Worm (Caenorhabditis elegans) whole organism, mixed stage, embryonic: ENCODE data around the gene rnp-7.

Experiments
- bed-3 ChIP-seq: fragments of 200-800 bp; sonication (Bioruptor generic); optimal IDR thresholded peaks from 3 replicates; lab custom pipeline; 2018; ENCODE audit warnings: mild to moderate bottlenecking, missing genetic modification characterization, moderate library complexity, missing compliant biosample characterization
- blmp-1 ChIP-seq: fragments of 150-350 bp; optimal IDR thresholded peaks from 2 replicates; lab custom pipeline; 2014; ENCODE audit warnings: missing biosample characterization, missing genetic modification characterization
- ceh-39 ChIP-seq: fragments of 150-350 bp; optimal IDR thresholded peaks from 2 replicates; lab custom pipeline; 2014; ENCODE audit warnings: missing biosample characterization, missing genetic modification characterization
- ceh-43 ChIP-seq: fragments of 200-800 bp; sonication (Bioruptor generic); optimal IDR thresholded peaks from 2 replicates; lab custom pipeline; 2018; ENCODE audit warnings: mild to moderate bottlenecking, missing genetic modification characterization, moderate library complexity, missing compliant biosample characterization
- ces-1 ChIP-seq: fragments of 150-350 bp; optimal IDR thresholded peaks from 2 replicates; lab custom pipeline; 2014; ENCODE audit warnings: missing biosample characterization, missing genetic modification reagents, missing genetic modification characterization
- cnd-1 ChIP-seq: fragments of 200-800 bp; sonication (Bioruptor generic); optimal IDR thresholded peaks from 2 replicates; lab custom pipeline; 2018; ENCODE audit warnings: mild to moderate bottlenecking, missing genetic modification characterization, missing compliant biosample characterization
- elt-3 ChIP-seq: fragments of 150-350 bp; optimal IDR thresholded peaks from 2 replicates; lab custom pipeline; 2014; ENCODE audit warnings: missing biosample characterization, missing genetic modification characterization
- flh-1 ChIP-seq: fragments of 200-800 bp; sonication (Bioruptor generic); optimal IDR thresholded peaks from 2 replicates; lab custom pipeline; 2018; ENCODE audit warnings: mild to moderate bottlenecking, missing genetic modification characterization, moderate library complexity, missing compliant biosample characterization
- ham-2 ChIP-seq: fragments of 200-800 bp; sonication (Bioruptor generic); optimal IDR thresholded peaks from 2 replicates; lab custom pipeline; 2018; ENCODE audit warnings: mild to moderate bottlenecking, missing genetic modification characterization, missing compliant biosample characterization
- hlh-1 ChIP-seq: fragments of 150-350 bp; optimal IDR thresholded peaks from 2 replicates; lab custom pipeline; 2014; ENCODE audit warnings: missing biosample characterization, missing genetic modification reagents, missing genetic modification characterization
- lin-13 ChIP-seq: fragments of 150-350 bp; optimal IDR thresholded peaks from 2 replicates; lab custom pipeline; 2014; ENCODE audit warnings: missing biosample characterization, missing genetic modification characterization
- lin-32 ChIP-seq: fragments of 200-800 bp; sonication (Bioruptor generic); optimal IDR thresholded peaks from 2 replicates; lab custom pipeline; 2018; ENCODE audit warnings: mild to moderate bottlenecking, missing genetic modification characterization, missing compliant biosample characterization
- lsy-2 ChIP-seq: fragments of 150-350 bp; optimal IDR thresholded peaks from 2 replicates; lab custom pipeline; 2014; ENCODE audit warnings: missing biosample characterization, missing genetic modification characterization
- mab-5 ChIP-seq: fragments of 150-350 bp; optimal IDR thresholded peaks from 2 replicates; lab custom pipeline; 2014; ENCODE audit warnings: missing biosample characterization, missing genetic modification characterization
- mep-1 ChIP-seq: fragments of 150-350 bp; optimal IDR thresholded peaks from 2 replicates; lab custom pipeline; 2017; ENCODE audit warnings: missing biosample characterization, missing genetic modification reagents, missing genetic modification characterization, inconsistent platforms
- mls-2 ChIP-seq: sonication (generic microtip); optimal IDR thresholded peaks from 2 replicates; lab custom pipeline; 2016; ENCODE audit warnings: mild to moderate bottlenecking, missing genetic modification characterization, moderate library complexity, missing compliant biosample characterization
- nhr-12 ChIP-seq: fragments of 150-350 bp; optimal IDR thresholded peaks from 2 replicates; lab custom pipeline; 2014; ENCODE audit warnings: missing biosample characterization, missing genetic modification characterization
- nhr-2 ChIP-seq: fragments of 150-350 bp; optimal IDR thresholded peaks from 2 replicates; lab custom pipeline; 2014; ENCODE audit warnings: missing biosample characterization, missing genetic modification characterization
- nhr-237 ChIP-seq: fragments of 150-350 bp; optimal IDR thresholded peaks from 2 replicates; lab custom pipeline; 2014; ENCODE audit warnings: missing biosample characterization, missing genetic modification characterization
- nhr-28 ChIP-seq: fragments of 150-350 bp; optimal IDR thresholded peaks from 2 replicates; lab custom pipeline; 2014; ENCODE audit warnings: missing biosample characterization, missing genetic modification characterization
- nhr-76 ChIP-seq: sonication (generic microtip); optimal IDR thresholded peaks from 2 replicates; lab custom pipeline; 2017; ENCODE audit warnings: missing biosample characterization, missing genetic modification characterization
- pha-4 ChIP-seq: fragments of 150-350 bp; optimal IDR thresholded peaks from 2 replicates; lab custom pipeline; 2018; ENCODE audit warnings: missing biosample characterization, missing genetic modification reagents, missing genetic modification characterization
- sem-2 ChIP-seq: fragments of 200-800 bp; sonication (Bioruptor generic); optimal IDR thresholded peaks from 2 replicates; lab custom pipeline; 2018; ENCODE audit warnings: mild to moderate bottlenecking, missing genetic modification characterization, missing compliant biosample characterization
- snpc-4 ChIP-seq: fragments of 150-350 bp; optimal IDR thresholded peaks from 2 replicates; lab custom pipeline; 2014; ENCODE audit warnings: missing biosample characterization, missing genetic modification characterization
- sptf-1 ChIP-seq: sonication (generic microtip); optimal IDR thresholded peaks from 2 replicates; lab custom pipeline; 2017; ENCODE audit warnings: mild to moderate bottlenecking, missing genetic modification characterization, moderate library complexity, missing compliant biosample characterization
- tbx-8 ChIP-seq: fragments of 200-800 bp; sonication (Bioruptor generic); optimal IDR thresholded peaks from 2 replicates; lab custom pipeline; 2018; ENCODE audit warnings: mild to moderate bottlenecking, missing genetic modification characterization, moderate library complexity, missing compliant biosample characterization
- unc-120 ChIP-seq: sonication (generic microtip); optimal IDR thresholded peaks from 2 replicates; lab custom pipeline; 2017; ENCODE audit warnings: missing genetic modification characterization, missing compliant biosample characterization; ENCODE audit not compliant: poor library complexity, severe bottlenecking
- unc-39 ChIP-seq: fragments of 150-350 bp; optimal IDR thresholded peaks from 2 replicates; lab custom pipeline; 2014; ENCODE audit warnings: missing biosample characterization, missing genetic modification characterization
- unc-62 ChIP-seq: fragments of 150-350 bp; optimal IDR thresholded peaks from 2 replicates; lab custom pipeline; 2014; ENCODE audit warnings: missing biosample characterization, missing genetic modification reagents, missing genetic modification characterization
- zip-8 ChIP-seq: fragments of 150-350 bp; optimal IDR thresholded peaks from 2 replicates; lab custom pipeline; 2014; ENCODE audit warnings: missing biosample characterization, missing genetic modification characterization
- ztf-11 ChIP-seq: fragments of 150-350 bp; optimal IDR thresholded peaks from 2 replicates; lab custom pipeline; 2014; ENCODE audit warnings: missing biosample characterization, missing genetic modification characterization

The rnp-7 gene

DNA sequence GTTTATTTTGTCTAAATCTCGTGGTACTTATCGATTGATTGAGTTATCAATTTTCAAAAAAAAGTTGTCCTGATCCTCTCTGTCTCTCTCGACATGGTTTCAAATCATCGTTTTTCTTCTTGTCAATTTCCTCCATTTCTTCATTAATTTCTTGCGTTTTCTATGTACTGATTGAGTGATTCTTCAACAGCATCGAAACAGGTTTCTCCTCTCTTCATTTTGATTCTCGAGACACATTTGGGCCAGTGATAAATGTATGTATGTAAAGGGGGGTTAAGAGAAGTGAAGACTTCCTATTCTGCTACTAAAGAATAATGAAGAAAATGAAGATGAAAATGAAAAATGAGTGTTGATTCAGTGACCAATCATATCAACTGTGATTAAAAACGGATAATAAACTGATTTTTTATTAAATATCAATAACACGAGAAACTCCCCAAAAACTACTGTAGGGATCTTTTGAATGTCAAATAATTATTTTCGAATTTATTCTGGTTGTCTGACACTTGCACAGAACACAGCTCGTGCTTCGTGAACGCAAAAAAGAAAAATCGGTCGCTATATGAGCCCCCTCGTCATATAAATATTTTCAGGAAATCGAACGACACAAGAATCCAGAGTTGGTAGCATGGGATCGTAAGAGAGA lies 42.3 kb upstream of the rnp-7 start:
- TF ChIP-seq bed-3 (no peak), nhr-12 (tag; lab: Kevin White, UChicago) (no peak), nhr-2 (tag; lab: Kevin White, UChicago) (no peak), unc-62 (GFP tag; lab: Kevin White, UChicago) (no peak)

DNA sequence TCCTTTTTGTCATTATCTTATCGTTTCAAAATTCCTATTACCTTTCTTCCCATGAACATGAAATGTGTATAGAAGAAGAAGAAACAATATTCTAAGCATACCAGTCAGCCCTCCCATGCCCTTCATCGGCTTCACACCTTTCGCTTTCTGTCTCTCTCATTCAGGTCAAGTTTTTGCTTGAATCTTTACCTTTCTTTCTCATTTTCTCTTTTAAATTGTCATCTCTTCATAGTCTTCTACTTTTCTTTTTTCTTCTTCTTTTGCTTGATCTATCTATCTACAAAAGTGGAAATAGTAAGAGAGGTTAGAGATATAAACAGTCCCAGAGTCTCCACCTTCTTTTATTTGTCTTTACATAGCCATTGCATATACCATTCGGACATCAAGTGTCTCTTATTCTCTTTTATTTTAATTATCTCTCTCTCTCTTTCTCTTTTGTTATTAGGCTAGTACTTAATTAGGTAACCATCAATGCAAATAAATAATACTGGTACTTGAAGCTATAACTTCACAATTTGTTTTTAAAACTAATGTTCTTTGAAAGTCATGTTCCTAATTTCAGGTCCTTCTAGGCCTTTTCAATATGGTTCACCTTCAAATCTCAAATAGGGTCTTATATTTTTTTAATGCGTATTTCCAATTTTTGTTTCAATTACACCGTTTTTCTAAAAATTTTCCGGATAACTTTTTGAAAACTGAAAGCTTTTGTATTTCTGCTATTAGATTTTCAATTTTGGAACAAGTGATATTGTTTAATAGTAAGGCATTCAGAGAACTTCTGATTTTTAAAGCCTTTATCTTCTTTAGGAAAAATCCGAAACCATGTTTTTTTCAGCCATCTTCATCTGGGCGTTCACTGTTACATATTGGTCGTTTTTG lies 40.7 kb upstream of the rnp-7 start, which contains the start of gene dpy-31:
TSS of gene dpy-31 (plus strand) at position 829 of the 879 bp plus-strand sequence.
- TF ChIP-seq mls-2 (tag; lab: Kevin White, UChicago) (no peak), snpc-4 (no peak), nhr-76 (tag; lab: Kevin White, UChicago) (no peak), elt-3 (tag; lab: Kevin White, UChicago) (peak; percentile 24), nhr-237 (no peak), ces-1 (GFP tag; lab: Kevin White, UChicago) (no peak), sem-2 (GFP tag; lab: Kevin White, UChicago) (no peak), pha-4 (tag; lab: Kevin White, UChicago) (no peak), ham-2 (GFP tag; lab: Kevin White, UChicago) (peak; percentile 19), tbx-8 (GFP tag; lab: Kevin White, UChicago) (no peak), lsy-2 (tag; lab: Kevin White, UChicago) (no peak), mab-5 (no peak), sptf-1 (tag; lab: Kevin White, UChicago) (no peak), hlh-1 (no peak), ceh-39 (tag; lab: Kevin White, UChicago) (no peak), blmp-1 (tag; lab: Kevin White, UChicago) (peak; percentile 93), ceh-43 (GFP tag; lab: Kevin White, UChicago) (no peak), unc-120 (tag; lab: Kevin White, UChicago) (no peak), flh-1 (GFP tag; lab: Kevin White, UChicago) (no peak), cnd-1 (tag; lab: Kevin White, UChicago) (no peak)

DNA sequence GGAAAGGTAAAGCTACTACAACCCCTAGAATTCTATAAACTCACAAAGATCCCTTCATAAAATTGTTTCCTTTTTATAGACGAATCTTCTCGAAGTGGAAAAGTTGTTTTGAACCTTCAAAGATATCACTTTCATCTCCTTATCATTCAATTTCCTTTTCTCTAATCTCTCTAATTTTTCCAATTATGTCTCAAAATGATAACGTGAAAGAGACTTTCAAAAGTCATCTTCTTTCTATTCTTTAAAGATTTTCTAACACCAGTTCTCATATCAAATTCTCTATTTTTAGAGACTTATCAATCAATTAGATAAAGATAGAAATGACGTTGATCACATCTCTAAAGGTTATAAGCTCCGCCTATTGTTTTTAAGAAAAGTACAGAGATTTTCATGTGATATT lies 38.5 kb upstream of the rnp-7 start:
- TF ChIP-seq blmp-1 (tag; lab: Kevin White, UChicago) (peak; percentile 17), ztf-11 (tag; lab: Kevin White, UChicago) (no peak)

DNA sequence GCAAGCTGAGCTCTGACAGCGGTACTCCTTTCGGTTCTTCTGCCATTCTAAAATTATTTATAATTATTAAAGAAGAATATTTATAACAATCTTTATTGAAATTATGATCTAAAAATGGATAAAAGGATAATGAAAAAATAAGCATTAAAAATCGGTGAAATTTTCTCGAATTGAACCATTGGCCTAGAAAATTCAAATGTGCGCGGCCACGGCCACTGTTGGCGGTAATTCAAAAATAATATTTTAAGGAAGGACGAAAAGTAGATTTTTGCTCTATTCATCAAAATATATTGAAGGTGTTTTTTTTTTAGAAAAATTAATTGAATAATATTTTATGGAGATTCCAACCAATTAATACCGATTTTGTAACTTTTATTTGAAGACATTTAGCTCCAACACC lies 37.9 kb upstream of the rnp-7 start, which contains the start of gene pfd-5:
TSS of gene pfd-5 (minus strand) at position 47 of the 400 bp plus-strand sequence.
- TF ChIP-seq ceh-43 (GFP tag; lab: Kevin White, UChicago), result no peak
- peak; percentile 65 for TF ChIP-seq lsy-2 (tag; lab: Kevin White, UChicago)
- no peak for TF ChIP-seq zip-8 (tag; lab: Kevin White, UChicago)
- no peak for TF ChIP-seq lin-13 (tag; lab: Kevin White, UChicago)
- TF ChIP-seq ces-1 (GFP tag; lab: Kevin White, UChicago), result peak; percentile 28
- TF ChIP-seq flh-1 (GFP tag; lab: Kevin White, UChicago), result no peak
- TF ChIP-seq mep-1 (tag; lab: Kevin White, UChicago), result no peak
- peak; percentile 4 for TF ChIP-seq nhr-2 (tag; lab: Kevin White, UChicago)
- TF ChIP-seq bed-3, result no peak
- no peak for TF ChIP-seq nhr-76 (tag; lab: Kevin White, UChicago)
- TF ChIP-seq hlh-1, result no peak
- TF ChIP-seq ceh-39 (tag; lab: Kevin White, UChicago), result no peak
- TF ChIP-seq unc-120 (tag; lab: Kevin White, UChicago), result no peak
- TF ChIP-seq lin-32, result no peak
- TF ChIP-seq pha-4 (tag; lab: Kevin White, UChicago), result peak; percentile 24
- no peak for TF ChIP-seq nhr-12 (tag; lab: Kevin White, UChicago)
- no peak for TF ChIP-seq blmp-1 (tag; lab: Kevin White, UChicago)
- peak; percentile 66 for TF ChIP-seq sptf-1 (tag; lab: Kevin White, UChicago)
- TF ChIP-seq tbx-8 (GFP tag; lab: Kevin White, UChicago), result no peak
- no peak for TF ChIP-seq unc-62 (GFP tag; lab: Kevin White, UChicago)
- TF ChIP-seq nhr-237, result peak; percentile 39
- TF ChIP-seq mls-2 (tag; lab: Kevin White, UChicago), result no peak
- no peak for TF ChIP-seq sem-2 (GFP tag; lab: Kevin White, UChicago)
- TF ChIP-seq unc-39 (tag; lab: Kevin White, UChicago), result no peak
- no peak for TF ChIP-seq nhr-28 (tag; lab: Kevin White, UChicago)
- TF ChIP-seq, all 35 proteins: peak for 6
